Fruit fly (Drosophila melanogaster): ENCODE results near the gene CG14708.

The CG14708 gene

dm6 chr3R:11562326-11563109 lies 8.6 kb downstream of the CG14708 start (continued):
- TF ChIP-seq twi (tag; optimal IDR thresholded peaks at IDR 0.05) (peak; percentile 51), CG11696 (GFP tag; IDR thresholded peaks at IDR 0.05) (peak; percentile 92), zf30C (GFP tag; optimal IDR thresholded peaks at IDR 0.05) (no peak), lov (optimal IDR thresholded peaks at IDR 0.05) (no peak), lov (GFP tag; IDR thresholded peaks at IDR 0.05) (peak; percentile 91), sr (GFP tag; IDR thresholded peaks at IDR 0.05) (peak; percentile 74), mld (GFP tag; IDR thresholded peaks at IDR 0.05; ENCODE audit: partially characterized antibody) (no peak), HLHmδ (GFP tag; optimal IDR thresholded peaks at IDR 0.05) (no peak), ham (GFP tag; IDR thresholded peaks at IDR 0.05) (peak; percentile 64; the same call in 1 of the 2 replicates), pho (GFP tag; optimal IDR thresholded peaks at IDR 0.05) (peak; percentile 86), gfzf (GFP tag; optimal IDR thresholded peaks at IDR 0.05) (no peak), fd64A (GFP tag; optimal IDR thresholded peaks at IDR 0.05) (peak; percentile 76), Stat92E (GFP tag; optimal IDR thresholded peaks at IDR 0.05) (peak in 1 of 3 experiments; percentile 67), CG33557 (GFP tag; optimal IDR thresholded peaks at IDR 0.05) (peak; percentile 18), CG11398 (GFP tag; optimal IDR thresholded peaks at IDR 0.05) (peak; percentile 81), sc (optimal IDR thresholded peaks at IDR 0.05) (no peak), sc (GFP tag; optimal IDR thresholded peaks at IDR 0.05) (peak; percentile 51), CG9609 (GFP tag; optimal IDR thresholded peaks at IDR 0.05) (peak; percentile 86), chm (GFP tag; IDR thresholded peaks at IDR 0.05) (peak; percentile 88), CG12299 (tag; optimal IDR thresholded peaks at IDR 0.05) (peak; percentile 74), CG31224 (GFP tag; IDR thresholded peaks at IDR 0.05) (peak; percentile 86), Aef1 (GFP tag; IDR thresholded peaks at IDR 0.05) (peak; percentile 95), CG17912 (GFP tag; optimal IDR thresholded peaks at IDR 0.05) (peak; percentile 43), cas (GFP tag; IDR thresholded peaks at IDR 0.05) (peak; percentile 85), stc (GFP tag; IDR thresholded peaks at IDR 0.05) (peak; percentile 92), disco-r (GFP tag; optimal IDR thresholded peaks at IDR 0.05) (peak; percentile 69), Gsc (GFP tag; IDR thresholded peaks at IDR 0.05) (peak; percentile 83), row (GFP tag; IDR thresholded peaks at IDR 0.05) (peak; percentile 97), ap (GFP tag; IDR thresholded peaks at IDR 0.05) (peak; percentile 77), CHES-1-like (GFP tag; optimal IDR thresholded peaks at IDR 0.05) (peak; percentile 86), Kr (GFP tag; optimal IDR thresholded peaks at IDR 0.05) (no peak), CG10431 (GFP tag; optimal IDR thresholded peaks at IDR 0.05) (peak; percentile 45), CG4707 (GFP tag; optimal IDR thresholded peaks at IDR 0.05) (peak; percentile 60), slbo (GFP tag; IDR thresholded peaks at IDR 0.05) (peak; percentile 96), CG6854 (GFP tag; optimal IDR thresholded peaks at IDR 0.05) (peak; percentile 90), Ssrp (tag; optimal IDR thresholded peaks at IDR 0.05) (peak; percentile 72), CG3838 (GFP tag; optimal IDR thresholded peaks at IDR 0.05) (peak; percentile 38), CG4360 (GFP tag; IDR thresholded peaks at IDR 0.05) (peak; percentile 60; the same call in 1 of the 2 replicates), CG8359 (GFP tag; optimal IDR thresholded peaks at IDR 0.05; ENCODE audit: borderline replicate concordance) (peak; percentile 66), nerfin-1 (tag; optimal IDR thresholded peaks at IDR 0.05) (peak; percentile 89), CkIIα-i1 (GFP tag; IDR thresholded peaks at IDR 0.05) (peak; percentile 56), gro (GFP tag; optimal IDR thresholded peaks at IDR 0.05) (peak; percentile 86), H15 (GFP tag; IDR thresholded peaks at IDR 0.05) (peak; percentile 91), CG3281 (GFP tag; optimal IDR thresholded peaks at IDR 0.05) (peak; percentile 94), ewg (GFP tag; optimal IDR thresholded peaks at IDR 0.05) (peak; percentile 70), HHEX (GFP tag; optimal IDR thresholded peaks at IDR 0.05) (peak; percentile 93), Neu2 (GFP tag; optimal IDR thresholded peaks at IDR 0.05; ENCODE audit: borderline replicate concordance) (peak; percentile 74), CG30431 (GFP tag; optimal IDR thresholded peaks at IDR 0.05) (peak; percentile 66), CG14860 (GFP tag; IDR thresholded peaks at IDR 0.05; ENCODE audit: partially characterized antibody) (no peak)
